Worm (Caenorhabditis elegans) whole organism, young adult: ENCODE results near the gene C45G9.9.

ENCODE experiments used
- B0336.3 ChIP-seq: fragments of 200-800 bp; sonication (Bioruptor generic); IDR thresholded peaks from 2 replicates; pipeline ENCODE4 v1.3.6; 2022; ENCODE audit warnings: missing genetic modification characterization, missing compliant biosample characterization
- C06A6.2 ChIP-seq: fragments of 200-800 bp; sonication (Bioruptor generic); conservative IDR thresholded peaks from 2 replicates; pipeline ENCODE4 v1.3.6; 2022; ENCODE audit warnings: missing genetic modification characterization, missing compliant biosample characterization
- F22D6.2 ChIP-seq: sonication (generic microtip); optimal IDR thresholded peaks from 2 replicates; lab custom pipeline; 2016; ENCODE audit warnings: mild to moderate bottlenecking, missing genetic modification characterization, missing compliant biosample characterization
- F23B12.7 ChIP-seq: sonication (generic microtip); optimal IDR thresholded peaks from 2 replicates; lab custom pipeline; 2017; ENCODE audit warnings: missing genetic modification characterization, mild to moderate bottlenecking, missing compliant biosample characterization, antibody characterized with exemption, moderate library complexity; ENCODE audit not compliant: insufficient read depth
- F52B5.7 ChIP-seq: sonication (generic microtip); optimal IDR thresholded peaks from 2 replicates; lab custom pipeline; 2016; ENCODE audit warnings: mild to moderate bottlenecking, missing genetic modification characterization, missing compliant biosample characterization
- F57C9.4 ChIP-seq: sonication (generic microtip); optimal IDR thresholded peaks from 2 replicates; lab custom pipeline; 2017; ENCODE audit warnings: mild to moderate bottlenecking, missing genetic modification characterization, missing compliant biosample characterization
- Y53F4B.3 ChIP-seq: fragments of 200-800 bp; sonication (Bioruptor generic); IDR thresholded peaks from 2 replicates; pipeline ENCODE4 v1.3.6; 2022; ENCODE audit warnings: missing genetic modification reagents, missing genetic modification characterization, missing compliant biosample characterization
- Y53G8AR.9 ChIP-seq: fragments of 200-800 bp; sonication (Bioruptor generic); conservative IDR thresholded peaks from 2 replicates; pipeline ENCODE4 v1.3.6; 2022; ENCODE audit warnings: missing genetic modification reagents, missing genetic modification characterization, missing compliant biosample characterization
- Y67H2A.10 ChIP-seq: fragments of 200-800 bp; sonication (Bioruptor generic); conservative IDR thresholded peaks from 2 replicates; pipeline ENCODE4 v1.3.6; 2022; ENCODE audit warnings: missing genetic modification reagents, missing genetic modification characterization, missing compliant biosample characterization
- Y79H2A.3 ChIP-seq: fragments of 200-800 bp; sonication (Bioruptor generic); conservative IDR thresholded peaks from 2 replicates; pipeline ENCODE4 v1.3.6; 2022; ENCODE audit warnings: missing genetic modification reagents, missing genetic modification characterization, missing compliant biosample characterization
- Y95B8A.8 ChIP-seq: fragments of 200-800 bp; sonication (Bioruptor generic); IDR thresholded peaks from 2 replicates; pipeline ENCODE4 v1.3.6; 2022; ENCODE audit warnings: missing genetic modification reagents, missing genetic modification characterization, missing compliant biosample characterization
- ZK185.1 ChIP-seq: sonication (generic microtip); optimal IDR thresholded peaks from 2 replicates; lab custom pipeline; 2016; ENCODE audit warnings: mild to moderate bottlenecking, missing genetic modification characterization, missing compliant biosample characterization; ENCODE audit not compliant: poor library complexity, severe bottlenecking
- aptf-2 ChIP-seq: fragments of 200-800 bp; sonication (Bioruptor generic); conservative IDR thresholded peaks from 2 replicates; pipeline ENCODE4 v1.3.6; 2022; ENCODE audit warnings: missing genetic modification reagents, missing genetic modification characterization, missing compliant biosample characterization
- attf-3 ChIP-seq: fragments of 200-800 bp; sonication (Bioruptor generic); conservative IDR thresholded peaks from 2 replicates; pipeline ENCODE4 v1.3.6; 2022; ENCODE audit warnings: missing genetic modification reagents, missing genetic modification characterization, missing compliant biosample characterization
- attf-6 ChIP-seq: fragments of 200-800 bp; sonication (Bioruptor generic); IDR thresholded peaks from 2 replicates; pipeline ENCODE4 v1.3.6; 2022; ENCODE audit warnings: missing genetic modification reagents, missing genetic modification characterization, missing compliant biosample characterization
- bed-1 ChIP-seq: fragments of 200-800 bp; sonication (Bioruptor generic); IDR thresholded peaks from 2 replicates; pipeline ENCODE4 v1.3.6; 2022; ENCODE audit warnings: missing genetic modification reagents, missing genetic modification characterization, missing compliant biosample characterization
- cebp-1 ChIP-seq, 2 experiments: fragments of 200-800 bp in 1 of 2; sonication (Bioruptor generic) in 1 of 2; sonication (generic microtip) in 1 of 2; IDR thresholded peaks in 1 of 2; optimal IDR thresholded peaks in 1 of 2; 2 replicates each; pipeline versions ENCODE4 v1.3.6 to Lab custom; 2017 to 2022; ENCODE audit warnings: missing compliant biosample characterization in 2 of 2, missing genetic modification characterization in 2 of 2, mild to moderate bottlenecking in 1 of 2, missing genetic modification reagents in 1 of 2, moderate library complexity in 1 of 2
- ceh-100 ChIP-seq: fragments of 200-800 bp; sonication (Bioruptor generic); IDR thresholded peaks from 2 replicates; pipeline ENCODE4 v1.3.6; 2022; ENCODE audit warnings: missing genetic modification reagents, missing genetic modification characterization, missing compliant biosample characterization
- ceh-40 ChIP-seq: fragments of 200-800 bp; sonication (Bioruptor generic); IDR thresholded peaks from 2 replicates; pipeline ENCODE4 v1.3.6; 2022; ENCODE audit warnings: missing genetic modification characterization, missing compliant biosample characterization
- egrh-3 ChIP-seq: fragments of 200-800 bp; sonication (Bioruptor generic); IDR thresholded peaks from 2 replicates; pipeline ENCODE4 v1.3.6; 2022; ENCODE audit warnings: missing genetic modification reagents, missing genetic modification characterization, missing compliant biosample characterization
- fkh-3 ChIP-seq: sonication (generic microtip); optimal IDR thresholded peaks from 2 replicates; lab custom pipeline; 2016; ENCODE audit warnings: mild to moderate bottlenecking, missing genetic modification characterization, missing compliant biosample characterization
- gei-17 ChIP-seq: fragments of 200-800 bp; sonication (Bioruptor generic); optimal IDR thresholded peaks from 2 replicates; lab custom pipeline; 2018; ENCODE audit warnings: mild to moderate bottlenecking, missing genetic modification characterization, missing compliant biosample characterization
- hmg-1.2 ChIP-seq: fragments of 200-800 bp; sonication (Bioruptor generic); IDR thresholded peaks from 2 replicates; pipeline ENCODE4 v1.3.6; 2022; ENCODE audit warnings: missing genetic modification reagents, missing genetic modification characterization, missing compliant biosample characterization
- hmg-20 ChIP-seq: fragments of 200-800 bp; sonication (Bioruptor generic); IDR thresholded peaks from 2 replicates; pipeline ENCODE4 v1.3.6; 2022; ENCODE audit warnings: missing genetic modification reagents, missing genetic modification characterization, missing compliant biosample characterization
- hrde-1 ChIP-seq: sonication (generic microtip); optimal IDR thresholded peaks from 2 replicates; lab custom pipeline; 2016; ENCODE audit warnings: missing genetic modification characterization, mild to moderate bottlenecking, missing compliant biosample characterization, moderate library complexity, missing genotype, missing genetic modification reagents, borderline replicate concordance
- hsf-1 ChIP-seq: fragments of 200-800 bp; sonication (Bioruptor generic); IDR thresholded peaks from 2 replicates; pipeline ENCODE4 v1.3.6; 2022; ENCODE audit warnings: missing genetic modification reagents, missing genetic modification characterization, missing compliant biosample characterization
- lin-26 ChIP-seq: fragments of 200-800 bp; sonication (Bioruptor generic); IDR thresholded peaks from 2 replicates; pipeline ENCODE4 v1.3.6; 2022; ENCODE audit warnings: missing genetic modification reagents, missing genetic modification characterization, missing compliant biosample characterization
- lin-40 ChIP-seq: sonication (generic microtip); optimal IDR thresholded peaks from 2 replicates; lab custom pipeline; 2016; ENCODE audit warnings: missing genetic modification characterization, mild to moderate bottlenecking, missing compliant biosample characterization, missing genotype, missing genetic modification reagents
- lir-1 ChIP-seq: fragments of 200-800 bp; sonication (Bioruptor generic); conservative IDR thresholded peaks from 2 replicates; pipeline ENCODE4 v1.3.6; 2022; ENCODE audit warnings: missing genetic modification reagents, missing genetic modification characterization, missing compliant biosample characterization
- lsl-1 ChIP-seq: fragments of 200-800 bp; sonication (Bioruptor generic); optimal IDR thresholded peaks from 2 replicates; lab custom pipeline; 2018; ENCODE audit warnings: mild to moderate bottlenecking, missing genetic modification characterization, moderate library complexity, missing compliant biosample characterization
- madf-10 ChIP-seq: sonication (generic microtip); optimal IDR thresholded peaks from 2 replicates; lab custom pipeline; 2016; ENCODE audit warnings: mild to moderate bottlenecking, missing genetic modification characterization, missing compliant biosample characterization
- madf-6 ChIP-seq: fragments of 200-800 bp; sonication (Bioruptor generic); IDR thresholded peaks from 2 replicates; pipeline ENCODE4 v1.3.6; 2022; ENCODE audit warnings: missing genetic modification reagents, missing genetic modification characterization, missing compliant biosample characterization
- mcd-1 ChIP-seq: fragments of 200-800 bp; sonication (Bioruptor generic); IDR thresholded peaks from 2 replicates; pipeline ENCODE4 v1.3.6; 2022; ENCODE audit warnings: missing genetic modification reagents, missing genetic modification characterization, missing compliant biosample characterization
- nhr-120 ChIP-seq: fragments of 200-800 bp; sonication (Bioruptor generic); IDR thresholded peaks from 2 replicates; pipeline ENCODE4 v1.3.6; 2022; ENCODE audit warnings: missing genetic modification characterization, missing compliant biosample characterization
- nhr-179 ChIP-seq: sonication (generic microtip); optimal IDR thresholded peaks from 2 replicates; lab custom pipeline; 2016; ENCODE audit warnings: mild to moderate bottlenecking, missing genetic modification characterization, missing compliant biosample characterization
- pbrm-1 ChIP-seq: fragments of 200-800 bp; sonication (Bioruptor generic); IDR thresholded peaks from 2 replicates; pipeline ENCODE4 v1.3.6; 2022; ENCODE audit warnings: missing genetic modification reagents, missing genetic modification characterization, missing compliant biosample characterization
- pha-4 ChIP-seq: fragments of 150-350 bp; sonication (generic microtip); optimal IDR thresholded peaks from 2 replicates; lab custom pipeline; 2014; ENCODE audit warnings: missing biosample characterization, missing genetic modification reagents, missing genetic modification characterization
- repo-1 ChIP-seq: sonication (generic microtip); optimal IDR thresholded peaks from 2 replicates; lab custom pipeline; 2017; ENCODE audit warnings: mild to moderate bottlenecking, missing genetic modification characterization, missing compliant biosample characterization
- snpc-1.1 ChIP-seq: sonication (generic microtip); optimal IDR thresholded peaks from 2 replicates; lab custom pipeline; 2017; ENCODE audit warnings: missing genetic modification characterization, mild to moderate bottlenecking, missing compliant biosample characterization, antibody characterized with exemption, moderate library complexity, missing genotype, missing genetic modification reagents; ENCODE audit not compliant: insufficient read depth
- snpc-1.3 ChIP-seq: sonication (generic microtip); optimal IDR thresholded peaks from 2 replicates; lab custom pipeline; 2017; ENCODE audit warnings: missing genetic modification characterization, mild to moderate bottlenecking, missing compliant biosample characterization, antibody characterized with exemption, moderate library complexity, missing genotype, missing genetic modification reagents; ENCODE audit not compliant: insufficient read depth
- somi-1 ChIP-seq: fragments of 200-800 bp; sonication (Bioruptor generic); optimal IDR thresholded peaks from 2 replicates; lab custom pipeline; 2018; ENCODE audit warnings: mild to moderate bottlenecking, missing genetic modification characterization, missing compliant biosample characterization
- zfh-2 ChIP-seq: fragments of 200-800 bp; sonication (Bioruptor generic); conservative IDR thresholded peaks from 2 replicates; pipeline ENCODE4 v1.3.6; 2022; ENCODE audit warnings: missing genetic modification reagents, missing genetic modification characterization, missing compliant biosample characterization
- ztf-18 ChIP-seq: sonication (generic microtip); optimal IDR thresholded peaks from 2 replicates; lab custom pipeline; 2016; ENCODE audit warnings: missing genotype, mild to moderate bottlenecking, missing genetic modification characterization, missing compliant biosample characterization

C45G9.9 gene

DNA sequence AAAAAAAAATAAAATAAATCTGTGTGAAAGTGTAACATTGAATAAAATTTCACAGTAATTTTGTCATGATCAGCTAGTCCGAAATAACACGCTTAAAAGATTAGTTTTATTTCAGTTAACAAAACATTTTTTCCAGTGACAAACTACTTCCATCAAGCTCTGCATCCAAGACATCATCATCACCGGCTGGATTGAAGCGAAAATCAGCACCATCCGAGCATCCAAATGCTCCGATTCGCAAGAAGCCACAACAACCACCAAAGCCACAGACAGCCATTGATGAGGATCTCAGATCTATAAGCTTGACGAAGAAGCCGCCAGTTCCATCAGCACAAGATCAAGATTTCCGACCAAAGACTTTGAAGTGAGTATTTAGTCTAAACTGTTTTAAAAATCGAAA, 28.4 kb downstream of the C45G9.9 start (continued):
- TF ChIP-seq nhr-179 (tag; lab: Kevin White, UChicago) = no peak
- TF ChIP-seq ceh-100 (GFP tag; lab: Robert Waterston, UW) = no peak
- no peak for TF ChIP-seq ztf-18 (tag; lab: Kevin White, UChicago)
- no peak for TF ChIP-seq fkh-3 (tag; lab: Kevin White, UChicago)
- TF ChIP-seq B0336.3 = no peak
- no peak for TF ChIP-seq Y79H2A.3
- TF ChIP-seq lin-40 = no peak
- no peak for TF ChIP-seq F52B5.7
- 0 out of 2 replicates have a peak, but pooled peaks have one; percentile 3 for TF ChIP-seq hmg-1.2

DNA sequence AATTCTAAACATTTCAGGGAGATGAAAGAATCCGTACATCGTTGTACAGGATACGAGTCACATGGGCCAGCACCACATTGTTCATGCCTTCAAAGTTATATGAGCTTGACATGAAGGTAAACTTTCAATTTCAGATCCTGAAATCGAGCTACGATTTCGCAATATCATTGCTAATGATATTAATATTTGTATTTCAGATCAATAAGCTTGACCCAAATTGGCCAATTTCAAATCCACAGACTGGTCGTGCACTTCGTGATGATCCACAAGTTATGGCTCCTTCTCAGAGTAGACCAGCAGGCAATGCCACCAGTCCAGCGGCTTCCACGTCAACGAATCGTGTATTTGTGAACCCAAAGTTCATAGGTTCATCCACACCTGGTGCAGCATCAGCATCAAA, 29.2 kb downstream of the C45G9.9 start:
- TF ChIP-seq snpc-1.3 (tag; lab: Kevin White, UChicago) (no peak), cebp-1 (GFP tag; IDR thresholded peaks at IDR 0.05; lab: Robert Waterston, UW) (no peak), cebp-1 (tag; optimal IDR thresholded peaks at IDR 0.05; lab: Kevin White, UChicago) (peak; percentile 64)

DNA sequence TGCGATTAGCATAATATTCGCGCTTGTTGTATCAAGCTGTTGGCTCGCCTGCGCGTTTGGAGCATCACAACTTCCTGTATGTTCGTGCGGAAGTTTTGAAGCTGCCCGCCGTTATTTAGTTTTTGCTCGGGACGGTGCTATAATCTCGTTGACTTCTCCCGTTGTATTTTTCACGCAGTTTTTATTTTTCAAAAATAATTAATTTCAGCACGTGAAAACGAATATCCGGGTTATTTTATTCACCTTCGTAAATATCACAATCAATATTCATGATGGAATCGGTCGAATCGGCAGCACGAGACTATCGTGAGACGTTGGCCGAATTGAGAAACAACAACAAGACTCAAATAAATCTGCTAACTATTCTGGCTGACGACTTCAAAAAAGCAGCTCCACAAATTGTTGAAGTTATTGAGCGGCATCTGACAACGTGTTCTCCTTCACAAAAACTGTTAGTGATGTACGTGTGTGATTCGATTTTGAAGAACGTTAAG, 30.4 kb downstream of the C45G9.9 start:
- no peak for TF ChIP-seq C06A6.2
- no peak for TF ChIP-seq fkh-3 (tag; lab: Kevin White, UChicago)
- no peak for TF ChIP-seq F23B12.7 (tag; lab: Kevin White, UChicago)
- TF ChIP-seq ZK185.1 (tag; lab: Kevin White, UChicago) = no peak
- TF ChIP-seq nhr-120 (GFP tag; lab: Robert Waterston, UW) = 0 out of 2 replicates have a peak, but pooled peaks have one; percentile 4
- peak; percentile 55; the same call in 1 of the 2 replicates for TF ChIP-seq lir-1 (GFP tag; lab: Robert Waterston, UW)
- no peak for TF ChIP-seq bed-1 (GFP tag; lab: Robert Waterston, UW)
- peak; percentile 50; the same call in 1 of the 2 replicates for TF ChIP-seq mcd-1 (GFP tag; lab: Robert Waterston, UW)
- TF ChIP-seq egrh-3 = no peak
- TF ChIP-seq pha-4 (tag; lab: Kevin White, UChicago) = peak; percentile 2
- TF ChIP-seq gei-17 (GFP tag; lab: Kevin White, UChicago) = peak; percentile 7
- peak; percentile 58 for TF ChIP-seq hrde-1 (tag; lab: Kevin White, UChicago)
- TF ChIP-seq attf-3 (GFP tag; lab: Robert Waterston, UW) = peak; percentile 16; the same call in 1 of the 2 replicates
- TF ChIP-seq attf-6 = no peak
- no peak for TF ChIP-seq snpc-1.1 (tag; lab: Kevin White, UChicago)
- no peak; the same call in 1 of the 2 replicates for TF ChIP-seq madf-6 (GFP tag; lab: Robert Waterston, UW)
- no peak for TF ChIP-seq F22D6.2
- TF ChIP-seq Y67H2A.10 = peak; percentile 12; the same call in 1 of the 2 replicates
- TF ChIP-seq ceh-40 (GFP tag; lab: Robert Waterston, UW) = 0 out of 2 replicates have a peak, but pooled peaks have one; percentile 16
- peak; percentile 45; the same call in 1 of the 2 replicates for TF ChIP-seq pbrm-1 (GFP tag; lab: Robert Waterston, UW)
- TF ChIP-seq Y53G8AR.9 (GFP tag; lab: Robert Waterston, UW) = 0 out of 2 replicates have a peak, but pooled peaks have one; percentile 75
- TF ChIP-seq madf-10 (tag; lab: Kevin White, UChicago) = peak; percentile 43
- peak; percentile 64 for TF ChIP-seq F52B5.7
- no peak for TF ChIP-seq lin-26 (GFP tag; lab: Robert Waterston, UW)
- TF ChIP-seq lsl-1 (GFP tag; lab: Kevin White, UChicago) = peak; percentile 14
- TF ChIP-seq repo-1 = peak; percentile 62
- 0 out of 2 replicates have a peak, but pooled peaks have one; percentile 5 for TF ChIP-seq hmg-20 (GFP tag; lab: Robert Waterston, UW)
- TF ChIP-seq aptf-2 = no peak
- TF ChIP-seq hsf-1 (GFP tag; lab: Robert Waterston, UW) = no peak; the same call in 1 of the 2 replicates
- TF ChIP-seq Y95B8A.8 (GFP tag; lab: Robert Waterston, UW) = peak; percentile 84
- no peak for TF ChIP-seq F57C9.4 (tag; lab: Kevin White, UChicago)
- TF ChIP-seq somi-1 (GFP tag; lab: Kevin White, UChicago) = no peak
- peak; percentile 53; the same call in 1 of the 2 replicates for TF ChIP-seq Y53F4B.3 (GFP tag; lab: Robert Waterston, UW)
- TF ChIP-seq zfh-2 (GFP tag; lab: Robert Waterston, UW) = no peak
